Worm (Caenorhabditis elegans) whole organism, L4/young adult: ENCODE data around the gene F29B9.1.

ENCODE experiments used
- W03F9.2 ChIP-seq: fragments of 150-350 bp; optimal IDR thresholded peaks from 2 replicates; lab custom pipeline; 2014; ENCODE audit warnings: missing biosample characterization, missing genetic modification characterization
- dao-5 ChIP-seq: sonication (generic microtip); optimal IDR thresholded peaks from 2 replicates; lab custom pipeline; 2016; ENCODE audit warnings: missing genotype, missing genetic modification characterization, moderate library complexity, missing compliant biosample characterization
- him-1 ChIP-seq: sonication (generic microtip); optimal IDR thresholded peaks from 2 replicates; lab custom pipeline; 2016; ENCODE audit warnings: missing genotype, missing genetic modification reagents, missing genetic modification characterization, missing compliant biosample characterization

DNA sequence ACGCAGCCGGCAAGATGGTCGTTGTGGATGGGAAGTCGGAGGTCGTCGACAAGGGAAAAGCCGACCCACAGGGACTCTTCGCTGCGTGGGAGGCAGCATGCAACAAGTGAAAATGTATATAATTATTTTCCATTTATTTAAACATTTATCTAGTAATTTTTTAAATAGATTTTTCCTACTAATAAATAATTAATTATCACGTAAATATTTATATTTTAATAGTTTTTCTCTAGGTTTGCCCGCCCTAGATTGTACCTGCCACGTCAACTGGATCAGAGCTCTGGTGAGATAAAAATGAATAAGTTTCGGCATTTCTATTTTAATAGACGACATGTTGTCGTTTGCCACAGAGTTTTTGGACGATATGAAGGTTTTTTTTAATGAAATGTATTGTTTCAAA lies 12.2 kb upstream of the F29B9.1 start, which contains the start of gene psr-1:
- TF ChIP-seq him-1 (no peak), dao-5 (tag; lab: Kevin White, UChicago) (no peak), W03F9.2 (tag; lab: Kevin White, UChicago) (no peak)
